Fruit fly (Drosophila melanogaster): ENCODE results near the gene GatA.

The GatA gene

dm6 chr3R:19010923-19011322 is 17.7 kb downstream of the GatA start (continued):
- TF ChIP-seq CG3065 (GFP tag; optimal IDR thresholded peaks at IDR 0.05) (no peak), Jarid2 (GFP tag; optimal IDR thresholded peaks at IDR 0.05) (peak; percentile 4), Asciz (GFP tag; optimal IDR thresholded peaks at IDR 0.05) (peak; percentile 39), CG7963 (GFP tag; IDR thresholded peaks at IDR 0.05; ENCODE audit: partially characterized antibody) (no peak), CG33213 (GFP tag; optimal IDR thresholded peaks at IDR 0.05) (peak; percentile 41), CG6813 (GFP tag; optimal IDR thresholded peaks at IDR 0.05) (peak; percentile 25), gcm2 (GFP tag; optimal IDR thresholded peaks at IDR 0.05) (no peak), pan (optimal IDR thresholded peaks at IDR 0.05) (no peak), pan (GFP tag; optimal IDR thresholded peaks at IDR 0.05 in 1 of 2, IDR thresholded peaks at IDR 0.05 in 1 of 2) (no peak), CG15073 (GFP tag; optimal IDR thresholded peaks at IDR 0.05) (no peak), CG17568 (GFP tag; optimal IDR thresholded peaks at IDR 0.05) (peak; percentile 6), CG9727 (GFP tag; optimal IDR thresholded peaks at IDR 0.05) (peak; percentile 42), sd (tag; optimal IDR thresholded peaks at IDR 0.05) (peak; percentile 33), CG1647 (GFP tag; optimal IDR thresholded peaks at IDR 0.05) (peak; percentile 13), CG12071 (GFP tag; optimal IDR thresholded peaks at IDR 0.05) (peak; percentile 8), NK7.1 (GFP tag; optimal IDR thresholded peaks at IDR 0.05) (peak; percentile 22), sqz (GFP tag; optimal IDR thresholded peaks at IDR 0.05) (peak; percentile 36), Eip74EF (GFP tag; optimal IDR thresholded peaks at IDR 0.05) (no peak), dmrt11E (tag; optimal IDR thresholded peaks at IDR 0.05) (peak; percentile 23), ase (GFP tag; IDR thresholded peaks at IDR 0.05) (no peak), chm (GFP tag; IDR thresholded peaks at IDR 0.05) (peak; percentile 48; the same call in 1 of the 2 replicates), CG12659 (GFP tag; optimal IDR thresholded peaks at IDR 0.05) (no peak), HHEX (GFP tag; optimal IDR thresholded peaks at IDR 0.05) (peak; percentile 32), Tbp (GFP tag; optimal IDR thresholded peaks at IDR 0.05) (no peak), Sin3A (optimal IDR thresholded peaks at IDR 0.05) (no peak), zen (tag; optimal IDR thresholded peaks at IDR 0.05) (peak; percentile 43), PHDP (tag; optimal IDR thresholded peaks at IDR 0.05) (peak; percentile 52), CG3281 (GFP tag; optimal IDR thresholded peaks at IDR 0.05) (peak; percentile 6), CG2712 (tag; optimal IDR thresholded peaks at IDR 0.05) (peak; percentile 17), CG7271 (tag; optimal IDR thresholded peaks at IDR 0.05) (peak; percentile 76), Atf3 (GFP tag; optimal IDR thresholded peaks at IDR 0.05) (no peak), CG10543 (GFP tag; optimal IDR thresholded peaks at IDR 0.05) (no peak), unpg (GFP tag; optimal IDR thresholded peaks at IDR 0.05) (peak; percentile 33), stwl (tag; optimal IDR thresholded peaks at IDR 0.05) (no peak), ara (GFP tag; IDR thresholded peaks at IDR 0.05) (0 out of 2 replicates have a peak, but pooled peaks have one; percentile 38), crol (GFP tag; IDR thresholded peaks at IDR 0.05) (no peak), Meics (GFP tag; optimal IDR thresholded peaks at IDR 0.05) (peak; percentile 39), Dip2 (GFP tag; IDR thresholded peaks at IDR 0.05) (no peak), br (optimal IDR thresholded peaks at IDR 0.05) (no peak), sc (optimal IDR thresholded peaks at IDR 0.05) (no peak), sc (GFP tag; optimal IDR thresholded peaks at IDR 0.05) (no peak), Xrp1 (GFP tag; IDR thresholded peaks at IDR 0.05) (peak; percentile 36; the same call in 1 of the 2 replicates), maf-S (GFP tag; optimal IDR thresholded peaks at IDR 0.05) (no peak), cato (GFP tag; optimal IDR thresholded peaks at IDR 0.05; ENCODE audit: borderline replicate concordance) (no peak), gfzf (GFP tag; optimal IDR thresholded peaks at IDR 0.05) (no peak), en (GFP tag; optimal IDR thresholded peaks at IDR 0.05) (no peak), CG18262 (tag; optimal IDR thresholded peaks at IDR 0.05) (peak; percentile 16), Bdp1 (GFP tag; optimal IDR thresholded peaks at IDR 0.05) (no peak), Doc2 (GFP tag; IDR thresholded peaks at IDR 0.05) (no peak), CG9609 (GFP tag; optimal IDR thresholded peaks at IDR 0.05) (no peak), Rfx (GFP tag; IDR thresholded peaks at IDR 0.05) (peak; percentile 36; the same call in 1 of the 2 replicates), CG9797 (GFP tag; optimal IDR thresholded peaks at IDR 0.05) (no peak)
